Worm (Caenorhabditis elegans) whole organism, midembryonic: Measurements from ENCODE around the gene Y69H2.10.

Experiments used
- flt-1 ChIP-seq: fragments of 200-800 bp; sonication (Bioruptor generic); IDR thresholded peaks from 2 replicates; pipeline ENCODE4 v1.3.6; 2022; ENCODE audit warnings: missing genetic modification characterization, missing compliant biosample characterization
- ztf-23 ChIP-seq: fragments of 200-800 bp; sonication (Bioruptor generic); IDR thresholded peaks from 2 replicates; pipeline ENCODE4 v1.3.6; 2022; ENCODE audit warnings: missing genetic modification reagents, missing genetic modification characterization, missing compliant biosample characterization

DNA sequence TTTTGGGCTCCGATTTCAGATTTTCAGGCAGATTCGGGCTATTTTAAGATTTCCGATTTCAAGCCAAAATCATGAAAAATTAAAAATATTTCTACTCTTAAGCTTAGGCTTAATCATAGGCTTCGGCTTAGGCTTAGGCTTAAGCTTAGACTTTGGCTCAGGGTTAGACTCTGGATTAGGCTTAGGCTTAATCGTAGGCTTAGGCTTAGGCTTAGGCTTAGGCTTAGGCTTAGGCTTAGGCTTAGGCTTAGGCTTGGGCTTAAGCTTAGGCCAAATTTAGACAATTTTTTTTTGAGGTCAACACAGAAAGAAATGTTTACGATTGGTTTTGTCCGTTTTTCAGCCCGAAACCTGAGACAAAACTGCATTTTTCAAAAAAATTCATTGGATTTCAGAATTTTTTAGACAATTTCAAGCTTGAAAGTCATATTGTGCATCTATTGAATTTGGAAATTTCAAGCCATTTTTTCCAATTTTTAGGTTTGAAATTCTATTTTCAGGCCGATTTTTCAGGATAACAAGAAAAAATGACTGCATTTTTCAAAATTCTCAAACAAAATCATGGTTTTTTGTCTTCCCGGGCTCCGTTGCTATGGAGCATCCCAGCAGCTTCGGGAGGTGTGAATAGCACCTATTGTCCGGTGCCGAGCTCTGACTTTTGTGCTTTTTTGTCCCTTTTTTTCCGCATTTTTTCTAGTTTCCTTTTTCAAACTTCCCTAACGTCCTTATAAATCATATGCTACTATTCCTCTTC, 30.3 kb upstream of the Y69H2.10 start, which contains the start of gene egas-1:
- no peak for TF ChIP-seq flt-1 (GFP tag; lab: Robert Waterston, UW)
- no peak for TF ChIP-seq ztf-23
